Fruit fly (Drosophila melanogaster) S2 (cell line): Measurements from ENCODE around the gene Ugt37C2.

ENCODE experiments used
- CG8478 ChIP-seq: fragments of >200 bp; optimal IDR thresholded peaks from 2 replicates; lab custom pipeline; 2018
- CTCF ChIP-seq, 2 experiments: fragments of >200 bp; optimal IDR thresholded peaks; 2 replicates each; lab custom pipeline; 2018

- no peak for TF ChIP-seq CTCF (optimal IDR thresholded peaks at IDR 0.05; lab: Kevin White, UChicago)
- no peak for TF ChIP-seq CG8478 (lab: Kevin White, UChicago)
These were observed 33.2 kb upstream of the Ugt37C2 start, which contains the start of gene ppk17 for dm6 chr2L:16760504-16761417.
